Worm (Caenorhabditis elegans) whole organism, L2 larva: ENCODE results near the gene B0454.26.
"Not testable (repeated sequence)": the region's sequence is repeated elsewhere in the genome, so short reads cannot be mapped to it uniquely, and the experiment has no call there.

ENCODE experiments used
- alr-1 ChIP-seq: fragments of 150-350 bp; optimal IDR thresholded peaks from 2 replicates; lab custom pipeline; 2014; ENCODE audit warnings: missing biosample characterization, missing genetic modification characterization
- aly-2 ChIP-seq: fragments of 150-350 bp; optimal IDR thresholded peaks from 2 replicates; lab custom pipeline; 2014; ENCODE audit warnings: missing biosample characterization, missing genetic modification characterization
- ama-1 ChIP-seq: fragments of 150-350 bp; optimal IDR thresholded peaks from 2 replicates; lab custom pipeline; 2018; ENCODE audit warnings: inconsistent platforms
- lin-13 ChIP-seq: fragments of 150-350 bp; optimal IDR thresholded peaks from 2 replicates; lab custom pipeline; 2014; ENCODE audit warnings: missing biosample characterization, missing genetic modification reagents, missing genetic modification characterization
- mdl-1 ChIP-seq, 2 experiments: fragments of 150-350 bp in 1 of 2; sonication (generic microtip) in 1 of 2; optimal IDR thresholded peaks; 2 replicates each; lab custom pipeline; 2017; ENCODE audit warnings: missing biosample characterization in 2 of 2, missing genetic modification characterization in 2 of 2
- nhr-11 ChIP-seq: fragments of 150-350 bp; optimal IDR thresholded peaks from 2 replicates; lab custom pipeline; 2014; ENCODE audit warnings: missing biosample characterization, missing genetic modification characterization
- nhr-237 ChIP-seq: fragments of 150-350 bp; optimal IDR thresholded peaks from 2 replicates; lab custom pipeline; 2014; ENCODE audit warnings: missing biosample characterization, missing genetic modification characterization
- nhr-25 ChIP-seq: fragments of 150-350 bp; sonication (generic microtip); optimal IDR thresholded peaks from 3 replicates; lab custom pipeline; 2014; ENCODE audit warnings: missing biosample characterization, missing genetic modification characterization
- snpc-4 ChIP-seq: fragments of 150-350 bp; optimal IDR thresholded peaks from 2 replicates; lab custom pipeline; 2014; ENCODE audit warnings: missing biosample characterization, missing genetic modification characterization
- ztf-11 ChIP-seq: sonication (generic microtip); optimal IDR thresholded peaks from 2 replicates; lab custom pipeline; 2017; ENCODE audit warnings: missing biosample characterization, missing genetic modification characterization

- TF ChIP-seq lin-13 (GFP tag; lab: Kevin White, UChicago); ama-1 (lab: Kevin White, UChicago); nhr-11 (tag; lab: Kevin White, UChicago); mdl-1 (tag; optimal IDR thresholded peaks at IDR 0.05; lab: Kevin White, UChicago); nhr-25 (tag; lab: Kevin White, UChicago); alr-1 (tag; lab: Kevin White, UChicago); nhr-237 (tag; lab: Kevin White, UChicago); snpc-4 (tag; lab: Kevin White, UChicago); aly-2 (tag; lab: Kevin White, UChicago); ztf-11: not testable (repeated sequence)
Observed at ce11 chrII:3032480-3032879, 5.9 kb downstream of the B0454.26 start, which contains the start of gene B0454.6.
